Worm (Caenorhabditis elegans) whole organism, mixed stage, embryonic: ENCODE measurements around the gene exp-1.

Experiments used
- M03D4.4 ChIP-seq: sonication (generic microtip); optimal IDR thresholded peaks from 2 replicates; lab custom pipeline; 2017; ENCODE audit warnings: mild to moderate bottlenecking, missing genetic modification characterization, missing compliant biosample characterization
- nhr-237 ChIP-seq: fragments of 150-350 bp; optimal IDR thresholded peaks from 2 replicates; lab custom pipeline; 2014; ENCODE audit warnings: missing biosample characterization, missing genetic modification characterization
- nhr-76 ChIP-seq: sonication (generic microtip); optimal IDR thresholded peaks from 2 replicates; lab custom pipeline; 2017; ENCODE audit warnings: missing biosample characterization, missing genetic modification characterization
- pha-4 ChIP-seq: fragments of 150-350 bp; optimal IDR thresholded peaks from 2 replicates; lab custom pipeline; 2018; ENCODE audit warnings: missing biosample characterization, missing genetic modification reagents, missing genetic modification characterization
- zip-8 ChIP-seq: fragments of 150-350 bp; optimal IDR thresholded peaks from 2 replicates; lab custom pipeline; 2014; ENCODE audit warnings: missing biosample characterization, missing genetic modification characterization

DNA sequence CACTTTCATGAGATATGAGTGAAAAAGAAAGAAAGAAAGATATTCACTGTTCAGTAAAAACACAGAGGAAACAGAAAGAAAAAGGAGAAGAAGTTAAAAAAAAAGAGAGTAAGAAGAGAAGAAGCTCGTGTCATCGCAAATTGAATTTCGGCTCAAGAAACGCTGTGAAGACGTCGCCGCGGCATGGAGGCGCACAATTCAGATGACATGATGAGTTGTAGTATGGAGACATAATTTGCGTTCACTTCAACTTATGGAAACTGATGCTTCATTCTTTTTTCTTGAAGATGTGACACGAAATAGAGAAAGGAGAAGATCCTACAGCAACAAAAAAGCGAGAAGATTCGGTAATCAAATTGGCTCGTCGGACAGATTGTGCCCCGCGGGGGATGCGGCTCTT, 12.5 kb downstream of the exp-1 start:
- TF ChIP-seq nhr-76 (tag; lab: Kevin White, UChicago), result no peak
- no peak for TF ChIP-seq nhr-237 (tag; lab: Kevin White, UChicago)
- no peak for TF ChIP-seq pha-4 (tag; lab: Kevin White, UChicago)
- TF ChIP-seq M03D4.4, result no peak
- no peak for TF ChIP-seq zip-8 (tag; lab: Kevin White, UChicago)
